Fruit fly (Drosophila melanogaster): Measurements from ENCODE around the gene CG2186.

DNA sequence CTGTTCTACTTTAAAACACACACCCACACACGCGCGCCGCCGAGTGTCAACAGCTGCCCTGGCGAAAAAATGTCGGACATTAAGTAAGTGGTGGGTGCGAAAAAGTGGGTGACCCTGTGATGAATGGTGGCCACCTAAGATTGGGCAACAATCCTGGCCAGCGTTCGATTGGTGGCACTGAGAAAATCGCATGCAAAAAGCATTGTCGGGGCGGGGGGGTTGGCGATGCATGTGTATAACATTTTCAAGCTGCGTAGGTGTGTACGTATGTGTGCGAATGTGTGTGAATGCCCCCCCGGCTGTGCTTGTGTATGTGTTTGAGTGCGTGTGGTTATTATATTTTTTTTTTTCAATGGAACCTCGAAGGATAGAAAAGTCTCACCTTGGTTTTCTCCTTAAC, 398 bp downstream of the CG2186 start:
- TF ChIP-seq CG32006 (GFP tag; optimal IDR thresholded peaks at IDR 0.05): no peak
- TF ChIP-seq achi (GFP tag; optimal IDR thresholded peaks at IDR 0.05): no peak
- TF ChIP-seq ss (GFP tag; optimal IDR thresholded peaks at IDR 0.05): no peak
- TF ChIP-seq Hr39 (GFP tag; optimal IDR thresholded peaks at IDR 0.05): no peak
- TF ChIP-seq Sox102F (GFP tag; optimal IDR thresholded peaks at IDR 0.05): no peak
- TF ChIP-seq Lpt (GFP tag; optimal IDR thresholded peaks at IDR 0.05): no peak
- TF ChIP-seq dac (GFP tag; optimal IDR thresholded peaks at IDR 0.05): no peak
- no peak for TF ChIP-seq Sox14 (GFP tag; optimal IDR thresholded peaks at IDR 0.05)

Data from whole organism, prepupa.